Fruit fly (Drosophila melanogaster) whole organism, embryonic: ENCODE results near the gene CG31174.

Experiments
- CG10431 ChIP-seq: fragments of 200-800 bp; sonication (Bioruptor generic); optimal IDR thresholded peaks from 3 replicates; lab custom pipeline; 2018; ENCODE audit warnings: missing biosample characterization, mild to moderate bottlenecking, missing genetic modification characterization
- CG11085 ChIP-seq: fragments of 200-800 bp; sonication (Bioruptor generic); IDR thresholded peaks from 2 replicates; pipeline ENCODE4 v1.3.6; 2022; ENCODE audit warnings: missing biosample characterization, missing genetic modification characterization
- CG12155 ChIP-seq: fragments of 200-800 bp; sonication (Bioruptor generic); optimal IDR thresholded peaks from 3 replicates; lab custom pipeline; 2016; ENCODE audit warnings: missing biosample characterization, missing genetic modification characterization
- CG12236 ChIP-seq: fragments of 200-800 bp; sonication (Bioruptor generic); optimal IDR thresholded peaks from 2 replicates; lab custom pipeline; 2016; ENCODE audit warnings: missing biosample characterization, missing genetic modification characterization
- CG13424 ChIP-seq: fragments of 200-800 bp; sonication (Bioruptor generic); optimal IDR thresholded peaks from 2 replicates; lab custom pipeline; 2019; ENCODE audit warnings: missing biosample characterization, mild to moderate bottlenecking, missing genetic modification characterization, moderate library complexity
- CG13894 ChIP-seq: fragments of 200-800 bp; sonication (Bioruptor generic); optimal IDR thresholded peaks from 3 replicates; lab custom pipeline; 2018; ENCODE audit warnings: missing biosample characterization, mild to moderate bottlenecking, missing genetic modification characterization, moderate library complexity
- CG15011 ChIP-seq: fragments of 200-800 bp; sonication (Bioruptor generic); optimal IDR thresholded peaks from 3 replicates; lab custom pipeline; 2018; ENCODE audit warnings: missing biosample characterization, mild to moderate bottlenecking, missing genetic modification characterization
- CG16813 ChIP-seq: fragments of 200-800 bp; sonication (Bioruptor generic); IDR thresholded peaks from 3 replicates; pipeline ENCODE4 v1.3.6; 2022; ENCODE audit warnings: missing biosample characterization, missing genetic modification characterization; ENCODE audit not compliant: partially characterized antibody
- CG16863 ChIP-seq: fragments of 200-800 bp; sonication (Bioruptor generic); optimal IDR thresholded peaks from 3 replicates; lab custom pipeline; 2016; ENCODE audit warnings: missing biosample characterization, missing genetic modification characterization
- CG17186 ChIP-seq: fragments of 200-800 bp; sonication (Bioruptor generic); optimal IDR thresholded peaks from 3 replicates; lab custom pipeline; 2017; ENCODE audit warnings: missing biosample characterization, missing genetic modification reagents, missing genetic modification characterization
- CG17829 ChIP-seq: fragments of 200-800 bp; optimal IDR thresholded peaks from 2 replicates; lab custom pipeline; 2019; ENCODE audit warnings: missing biosample characterization, mild to moderate bottlenecking, missing genetic modification characterization, moderate library complexity
- CG18476 ChIP-seq: fragments of 200-800 bp; sonication (Bioruptor generic); optimal IDR thresholded peaks from 2 replicates; lab custom pipeline; 2016; ENCODE audit warnings: missing biosample characterization, mild to moderate bottlenecking, missing genetic modification characterization
- CG18619 ChIP-seq: fragments of 200-800 bp; sonication (Bioruptor generic); optimal IDR thresholded peaks from 3 replicates; lab custom pipeline; 2017; ENCODE audit warnings: missing biosample characterization, mild to moderate bottlenecking, missing genetic modification characterization
- CG2889 ChIP-seq: fragments of 200-800 bp; sonication (Bioruptor generic); IDR thresholded peaks from 3 replicates; pipeline ENCODE4 v1.3.6; 2022; ENCODE audit warnings: missing biosample characterization, missing genetic modification characterization
- CG30403 ChIP-seq: fragments of 200-800 bp; sonication (Bioruptor generic); optimal IDR thresholded peaks from 3 replicates; lab custom pipeline; 2016; ENCODE audit warnings: missing biosample characterization, missing genetic modification characterization
- CG31388 ChIP-seq: fragments of 200-800 bp; sonication (Bioruptor generic); optimal IDR thresholded peaks from 2 replicates; lab custom pipeline; 2016; ENCODE audit warnings: missing biosample characterization, missing genetic modification characterization
- CG42726 ChIP-seq: fragments of 200-800 bp; sonication (Bioruptor generic); IDR thresholded peaks from 2 replicates; pipeline ENCODE4 v1.3.6; 2022; ENCODE audit warnings: missing biosample characterization, missing genetic modification characterization; ENCODE audit not compliant: partially characterized antibody
- CG4707 ChIP-seq: fragments of 200-800 bp; sonication (Bioruptor generic); optimal IDR thresholded peaks from 2 replicates; lab custom pipeline; 2018; ENCODE audit warnings: missing biosample characterization, mild to moderate bottlenecking, missing genetic modification characterization, moderate library complexity
- CG5180 ChIP-seq: fragments of 200-800 bp; sonication (Bioruptor generic); optimal IDR thresholded peaks from 3 replicates; lab custom pipeline; 2017; ENCODE audit warnings: missing biosample characterization, missing genetic modification characterization, mild to moderate bottlenecking, moderate library complexity, missing genetic modification reagents
- CG6791 ChIP-seq: fragments of 200-800 bp; sonication (Bioruptor generic); IDR thresholded peaks from 3 replicates; pipeline ENCODE4 v1.3.6; 2022; ENCODE audit warnings: missing biosample characterization, missing genetic modification characterization; ENCODE audit not compliant: partially characterized antibody
- CG6854 ChIP-seq: fragments of 200-800 bp; sonication (Bioruptor generic); optimal IDR thresholded peaks from 3 replicates; lab custom pipeline; 2017; ENCODE audit warnings: missing biosample characterization, mild to moderate bottlenecking, missing genetic modification characterization
- CG7928 ChIP-seq: fragments of 200-800 bp; sonication (Bioruptor generic); optimal IDR thresholded peaks from 2 replicates; lab custom pipeline; 2017; ENCODE audit warnings: missing biosample characterization, mild to moderate bottlenecking, missing genetic modification characterization
- CG8765 ChIP-seq: fragments of 200-800 bp; sonication (Bioruptor generic); IDR thresholded peaks from 2 replicates; pipeline ENCODE4 v1.3.6; 2022; ENCODE audit warnings: missing biosample characterization, missing genetic modification characterization
- CG9215 ChIP-seq: fragments of 200-800 bp; sonication (Bioruptor generic); IDR thresholded peaks from 2 replicates; pipeline ENCODE4 v1.3.6; 2022; ENCODE audit warnings: missing biosample characterization, missing genetic modification characterization
- Fer2 ChIP-seq: fragments of 200-800 bp; sonication (Bioruptor generic); optimal IDR thresholded peaks from 2 replicates; lab custom pipeline; 2018; ENCODE audit warnings: missing biosample characterization, mild to moderate bottlenecking, missing genetic modification characterization, moderate library complexity
- GATAe ChIP-seq: fragments of 200-800 bp; sonication (Bioruptor generic); conservative IDR thresholded peaks from 2 replicates; pipeline ENCODE4 v1.3.6; 2022; ENCODE audit warnings: missing biosample characterization, missing genetic modification characterization
- Gsc ChIP-seq: fragments of 200-800 bp; sonication (Bioruptor generic); IDR thresholded peaks from 2 replicates; pipeline ENCODE4 v1.3.6; 2022; ENCODE audit warnings: missing biosample characterization, missing genetic modification characterization
- H15 ChIP-seq: fragments of 200-800 bp; sonication (Bioruptor generic); IDR thresholded peaks from 3 replicates; pipeline ENCODE4 v1.3.6; 2022; ENCODE audit warnings: missing biosample characterization, missing genetic modification characterization
- HmgZ ChIP-seq: fragments of 200-800 bp; sonication (Bioruptor generic); optimal IDR thresholded peaks from 2 replicates; lab custom pipeline; 2018; ENCODE audit warnings: missing biosample characterization, mild to moderate bottlenecking, missing genetic modification characterization
- Lim3 ChIP-seq: fragments of 200-800 bp; sonication (Bioruptor generic); IDR thresholded peaks from 2 replicates; pipeline ENCODE4 v1.3.6; 2022; ENCODE audit warnings: missing biosample characterization, missing genetic modification characterization
- MESR4 ChIP-seq: fragments of 200-800 bp; sonication (Bioruptor generic); optimal IDR thresholded peaks from 2 replicates; lab custom pipeline; 2018; ENCODE audit warnings: missing biosample characterization, mild to moderate bottlenecking, missing genetic modification characterization, moderate library complexity
- Neu2 ChIP-seq: fragments of 200-800 bp; sonication (Bioruptor generic); optimal IDR thresholded peaks from 3 replicates; lab custom pipeline; 2016; ENCODE audit warnings: missing biosample characterization, missing genetic modification characterization, borderline replicate concordance
- Nf-YA ChIP-seq: fragments of 200-800 bp; sonication (Bioruptor generic); IDR thresholded peaks from 2 replicates; pipeline ENCODE4 v1.3.6; 2022; ENCODE audit warnings: missing biosample characterization, missing genetic modification characterization
- PHDP ChIP-seq: fragments of 200-800 bp; sonication (Bioruptor generic); optimal IDR thresholded peaks from 3 replicates; lab custom pipeline; 2018; ENCODE audit warnings: missing biosample characterization, mild to moderate bottlenecking, missing genetic modification characterization, moderate library complexity
- Rfx ChIP-seq: fragments of 200-800 bp; sonication (Bioruptor generic); IDR thresholded peaks from 2 replicates; pipeline ENCODE4 v1.3.6; 2022; ENCODE audit warnings: missing biosample characterization, missing genetic modification characterization
- aop ChIP-seq: fragments of 200-800 bp; sonication (Bioruptor generic); IDR thresholded peaks from 2 replicates; pipeline ENCODE4 v1.3.6; 2022; ENCODE audit warnings: missing biosample characterization, missing genetic modification characterization
- ap ChIP-seq: fragments of 200-800 bp; sonication (Bioruptor generic); IDR thresholded peaks from 2 replicates; pipeline ENCODE4 v1.3.6; 2022; ENCODE audit warnings: missing biosample characterization, missing genetic modification characterization
- ase ChIP-seq: fragments of 200-800 bp; sonication (Bioruptor generic); IDR thresholded peaks from 3 replicates; pipeline ENCODE4 v1.3.6; 2022; ENCODE audit warnings: missing biosample characterization, missing genetic modification characterization
- dati ChIP-seq: fragments of 200-800 bp; sonication (Bioruptor generic); IDR thresholded peaks from 2 replicates; pipeline ENCODE4 v1.3.6; 2022; ENCODE audit warnings: missing biosample characterization, missing genetic modification characterization
- dysf ChIP-seq: fragments of 200-800 bp; sonication (Bioruptor generic); IDR thresholded peaks from 3 replicates; pipeline ENCODE4 v1.3.6; 2022; ENCODE audit warnings: missing biosample characterization, missing genetic modification characterization
- ewg ChIP-seq: fragments of 200-800 bp; sonication (Bioruptor generic); optimal IDR thresholded peaks from 3 replicates; lab custom pipeline; 2017; ENCODE audit warnings: mild to moderate bottlenecking, missing biosample characterization, missing genetic modification reagents, missing genetic modification characterization
- nerfin-2 ChIP-seq: fragments of 200-800 bp; sonication (Bioruptor generic); IDR thresholded peaks from 2 replicates; pipeline ENCODE4 v1.3.6; 2022; ENCODE audit warnings: missing biosample characterization, missing genetic modification characterization; ENCODE audit not compliant: partially characterized antibody
- p53 ChIP-seq: fragments of 200-800 bp; sonication (Bioruptor generic); optimal IDR thresholded peaks from 2 replicates; lab custom pipeline; 2016; ENCODE audit warnings: missing biosample characterization, missing genetic modification characterization
- sens ChIP-seq: fragments of 200-800 bp; sonication (Bioruptor generic); peaks from one replicate; lab custom pipeline; 2016; ENCODE audit warnings: missing biosample characterization, missing genetic modification characterization
- sisA ChIP-seq: fragments of 200-800 bp; sonication (Bioruptor generic); IDR thresholded peaks from 2 replicates; pipeline ENCODE4 v1.3.6; 2022; ENCODE audit warnings: missing biosample characterization, missing genetic modification characterization
- so ChIP-seq: fragments of 200-800 bp; sonication (Bioruptor generic); IDR thresholded peaks from 3 replicates; pipeline ENCODE4 v1.3.6; 2022; ENCODE audit warnings: missing biosample characterization, missing genetic modification characterization
- sr ChIP-seq: fragments of 200-800 bp; sonication (Bioruptor generic); IDR thresholded peaks from 3 replicates; pipeline ENCODE4 v1.3.6; 2022; ENCODE audit warnings: missing biosample characterization, missing genetic modification characterization
- stwl ChIP-seq: fragments of 200-800 bp; sonication (Bioruptor generic); optimal IDR thresholded peaks from 3 replicates; lab custom pipeline; 2018; ENCODE audit warnings: missing biosample characterization, mild to moderate bottlenecking, missing genetic modification characterization, moderate library complexity
- twi ChIP-seq: fragments of 200-800 bp; optimal IDR thresholded peaks from 2 replicates; lab custom pipeline; 2019; ENCODE audit warnings: missing biosample characterization, mild to moderate bottlenecking, missing genetic modification characterization, moderate library complexity
- wor ChIP-seq: fragments of 200-800 bp; sonication (Bioruptor generic); IDR thresholded peaks from 2 replicates; pipeline ENCODE4 v1.3.6; 2022; ENCODE audit warnings: missing biosample characterization, missing genetic modification characterization
- yki ChIP-seq: fragments of >200 bp; optimal IDR thresholded peaks from 3 replicates; lab custom pipeline; 2018

CG31174 gene

DNA sequence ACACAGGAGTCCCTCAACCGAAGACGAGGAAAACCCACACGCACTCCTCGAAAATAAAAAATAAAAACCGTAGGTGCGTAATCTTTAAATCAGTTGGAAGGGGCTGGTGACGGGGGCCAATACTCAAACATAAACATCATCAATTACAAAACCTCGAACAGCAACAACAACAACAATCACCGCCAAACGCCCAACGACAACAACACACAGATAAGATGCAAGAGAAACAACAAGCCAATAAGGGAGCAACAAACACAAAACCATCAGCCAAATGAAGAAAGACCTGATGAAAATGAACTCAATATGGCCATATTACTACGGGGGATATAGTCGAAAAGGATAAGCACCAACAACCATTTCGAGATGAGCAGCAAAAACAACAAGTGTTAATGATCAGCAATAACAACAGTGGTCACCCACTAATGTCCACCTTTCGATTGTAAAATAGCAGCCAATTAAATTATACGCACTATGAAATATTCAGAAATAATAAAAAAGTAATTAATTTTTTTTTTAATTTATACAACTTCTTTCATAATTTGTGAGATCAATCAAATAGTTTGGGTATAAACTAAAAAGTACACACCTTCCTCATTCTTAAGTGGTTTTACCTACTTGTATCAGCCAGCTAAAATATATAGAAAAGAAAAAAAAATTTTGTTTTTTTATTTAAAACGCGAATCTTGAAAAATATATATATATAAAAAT is 45.5 kb downstream of the CG31174 start (continued):
- TF ChIP-seq nerfin-2 (GFP tag; lab: Robert Waterston, UW) (no peak), CG9215 (GFP tag; lab: Robert Waterston, UW) (no peak), CG2889 (GFP tag; lab: Robert Waterston, UW) (no peak), CG12155 (GFP tag; lab: Kevin White, UChicago) (no peak), dysf (GFP tag; lab: Robert Waterston, UW) (no peak), H15 (no peak), sr (GFP tag; lab: Robert Waterston, UW) (peak; percentile 45; the same call in 1 of the 3 replicates), Gsc (GFP tag; lab: Robert Waterston, UW) (no peak), CG18619 (GFP tag; lab: Kevin White, UChicago) (peak; percentile 6), CG42726 (no peak), CG8765 (GFP tag; lab: Robert Waterston, UW) (no peak), dati (no peak), wor (GFP tag; lab: Robert Waterston, UW) (no peak), CG6854 (GFP tag; lab: Kevin White, UChicago) (no peak), CG12236 (GFP tag; lab: Kevin White, UChicago) (no peak), Nf-YA (GFP tag; lab: Robert Waterston, UW) (no peak), CG10431 (GFP tag; lab: Kevin White, UChicago) (no peak), MESR4 (GFP tag; lab: Kevin White, UChicago) (no peak), CG30403 (GFP tag; lab: Kevin White, UChicago) (peak; percentile 9), CG15011 (GFP tag; lab: Kevin White, UChicago) (no peak), CG11085 (GFP tag; lab: Robert Waterston, UW) (no peak), ap (GFP tag; lab: Robert Waterston, UW) (no peak), stwl (tag; lab: Kevin White, UChicago) (peak; percentile 3), ase (GFP tag; lab: Robert Waterston, UW) (no peak), p53 (GFP tag; lab: Kevin White, UChicago) (no peak), CG17829 (tag; lab: Kevin White, UChicago) (peak; percentile 39), sens (peak; percentile 30), CG18476 (no peak), Lim3 (GFP tag; lab: Robert Waterston, UW) (no peak), CG5180 (no peak), aop (GFP tag; lab: Robert Waterston, UW) (no peak), CG16813 (GFP tag; lab: Robert Waterston, UW) (no peak), CG7928 (GFP tag; lab: Kevin White, UChicago) (no peak), Fer2 (no peak), PHDP (tag; lab: Kevin White, UChicago) (no peak), yki (no peak), CG16863 (GFP tag; lab: Kevin White, UChicago) (no peak), CG31388 (GFP tag; lab: Kevin White, UChicago) (no peak), HmgZ (tag; lab: Kevin White, UChicago) (no peak), twi (no peak), sisA (GFP tag; lab: Robert Waterston, UW) (peak; percentile 21; the same call in 1 of the 2 replicates), CG13894 (tag; lab: Kevin White, UChicago) (no peak), Rfx (GFP tag; lab: Robert Waterston, UW) (0 out of 2 replicates have a peak, but pooled peaks have one; percentile 8), CG4707 (no peak), CG6791 (GFP tag; lab: Robert Waterston, UW) (no peak), ewg (no peak), Neu2 (no peak), GATAe (GFP tag; lab: Robert Waterston, UW) (no peak), so (GFP tag; lab: Robert Waterston, UW) (no peak), CG13424 (tag; lab: Kevin White, UChicago) (peak; percentile 15), CG17186 (GFP tag; lab: Kevin White, UChicago) (no peak)
